Worm (Caenorhabditis elegans): ENCODE results near the gene D2023.3.

- TF ChIP-seq flt-1 (GFP tag; IDR thresholded peaks at IDR 0.05), result no peak
- no peak for TF ChIP-seq B0310.2 (tag; optimal IDR thresholded peaks at IDR 0.05)
- no peak for TF ChIP-seq scrt-1 (GFP tag; IDR thresholded peaks at IDR 0.05)
- TF ChIP-seq ama-1 (optimal IDR thresholded peaks at IDR 0.05), result no peak
Measured at ce11 chrV:11822461-11822939, 10.7 kb upstream of the D2023.3 start, which contains the start of gene pyc-1.
